Fruit fly (Drosophila melanogaster) whole organism, embryonic: Measurements from ENCODE around the gene Cubn.

Source experiments
- Bgb ChIP-seq: fragments of 200-800 bp; sonication (Bioruptor generic); IDR thresholded peaks from 2 replicates; pipeline ENCODE4 v1.3.6; 2022; ENCODE audit warnings: missing biosample characterization, missing genetic modification characterization; ENCODE audit not compliant: partially characterized antibody
- CG10267 ChIP-seq: fragments of 200-800 bp; sonication (Bioruptor generic); optimal IDR thresholded peaks from 2 replicates; lab custom pipeline; 2018; ENCODE audit warnings: missing biosample characterization, mild to moderate bottlenecking, missing genetic modification characterization, moderate library complexity
- CG11093 ChIP-seq: fragments of 200-800 bp; sonication (Bioruptor generic); IDR thresholded peaks from 3 replicates; pipeline ENCODE4 v1.3.6; 2022; ENCODE audit warnings: missing biosample characterization, missing genetic modification characterization
- CG12659 ChIP-seq: fragments of 200-800 bp; sonication (Bioruptor generic); optimal IDR thresholded peaks from 3 replicates; lab custom pipeline; 2017; ENCODE audit warnings: mild to moderate bottlenecking, missing biosample characterization, missing genetic modification reagents, missing genetic modification characterization
- CG13287 ChIP-seq: fragments of 200-800 bp; sonication (Bioruptor generic); IDR thresholded peaks from 2 replicates; pipeline ENCODE4 v1.3.6; 2022; ENCODE audit warnings: missing biosample characterization, missing genetic modification characterization; ENCODE audit not compliant: partially characterized antibody
- CG17186 ChIP-seq: fragments of 200-800 bp; sonication (Bioruptor generic); optimal IDR thresholded peaks from 3 replicates; lab custom pipeline; 2017; ENCODE audit warnings: missing biosample characterization, missing genetic modification reagents, missing genetic modification characterization
- CG2116 ChIP-seq: fragments of 200-800 bp; sonication (Bioruptor generic); optimal IDR thresholded peaks from 3 replicates; lab custom pipeline; 2018; ENCODE audit warnings: missing biosample characterization, mild to moderate bottlenecking, missing genetic modification characterization
- CG2875 ChIP-seq: fragments of 200-800 bp; sonication (Bioruptor generic); optimal IDR thresholded peaks from 2 replicates; lab custom pipeline; 2017; ENCODE audit warnings: missing biosample characterization, mild to moderate bottlenecking, missing genetic modification characterization, missing genetic modification reagents
- CG3995 ChIP-seq: fragments of 200-800 bp; sonication (Bioruptor generic); optimal IDR thresholded peaks from 3 replicates; lab custom pipeline; 2016; ENCODE audit warnings: missing biosample characterization, missing genetic modification characterization
- CG42726 ChIP-seq: fragments of 200-800 bp; sonication (Bioruptor generic); IDR thresholded peaks from 2 replicates; pipeline ENCODE4 v1.3.6; 2022; ENCODE audit warnings: missing biosample characterization, missing genetic modification characterization; ENCODE audit not compliant: partially characterized antibody
- CG6254 ChIP-seq: fragments of 200-800 bp; sonication (Bioruptor generic); optimal IDR thresholded peaks from 3 replicates; lab custom pipeline; 2017; ENCODE audit warnings: mild to moderate bottlenecking, missing biosample characterization, missing genetic modification reagents, missing genetic modification characterization
- CG7839 ChIP-seq: fragments of 200-800 bp; sonication (Bioruptor generic); optimal IDR thresholded peaks from 3 replicates; lab custom pipeline; 2018; ENCODE audit warnings: missing biosample characterization, mild to moderate bottlenecking, missing genetic modification characterization, moderate library complexity
- Doc3 ChIP-seq: fragments of 200-800 bp; sonication (Bioruptor generic); IDR thresholded peaks from 3 replicates; pipeline ENCODE4 v1.3.6; 2022; ENCODE audit warnings: missing biosample characterization, missing genetic modification characterization; ENCODE audit not compliant: partially characterized antibody
- E2f2 ChIP-seq: fragments of 200-800 bp; sonication (Bioruptor generic); IDR thresholded peaks from 2 replicates; pipeline ENCODE4 v1.3.6; 2022; ENCODE audit warnings: missing biosample characterization, missing genetic modification characterization
- Ets97D ChIP-seq: fragments of 200-800 bp; sonication (Bioruptor generic); optimal IDR thresholded peaks from 3 replicates; lab custom pipeline; 2016; ENCODE audit warnings: missing biosample characterization, missing genetic modification characterization
- Fer3 ChIP-seq: fragments of 200-800 bp; sonication (Bioruptor generic); optimal IDR thresholded peaks from 2 replicates; lab custom pipeline; 2018; ENCODE audit warnings: missing biosample characterization, mild to moderate bottlenecking, missing genetic modification characterization, moderate library complexity
- HLH3B ChIP-seq: fragments of 200-800 bp; sonication (Bioruptor generic); IDR thresholded peaks from 2 replicates; pipeline ENCODE4 v1.3.6; 2022; ENCODE audit warnings: missing biosample characterization, missing genetic modification characterization
- HLH4C ChIP-seq: fragments of 200-800 bp; sonication (Bioruptor generic); IDR thresholded peaks from 3 replicates; pipeline ENCODE4 v1.3.6; 2022; ENCODE audit warnings: missing biosample characterization, missing genetic modification characterization; ENCODE audit not compliant: partially characterized antibody
- HLHmδ ChIP-seq: fragments of 200-800 bp; sonication (Bioruptor generic); optimal IDR thresholded peaks from 2 replicates; lab custom pipeline; 2018; ENCODE audit warnings: missing biosample characterization, mild to moderate bottlenecking, missing genetic modification characterization, moderate library complexity
- HmgZ ChIP-seq: fragments of 200-800 bp; sonication (Bioruptor generic); optimal IDR thresholded peaks from 2 replicates; lab custom pipeline; 2018; ENCODE audit warnings: missing biosample characterization, mild to moderate bottlenecking, missing genetic modification characterization
- Med ChIP-seq: fragments of 200-800 bp; sonication (Bioruptor generic); peaks from one replicate; lab custom pipeline; 2016; ENCODE audit warnings: missing biosample characterization, missing genetic modification characterization, mild to moderate bottlenecking, inconsistent platforms, moderate library complexity
- Rfx ChIP-seq: fragments of 200-800 bp; sonication (Bioruptor generic); IDR thresholded peaks from 2 replicates; pipeline ENCODE4 v1.3.6; 2022; ENCODE audit warnings: missing biosample characterization, missing genetic modification characterization
- Scr ChIP-seq: fragments of 200-800 bp; sonication (Bioruptor generic); IDR thresholded peaks from 2 replicates; pipeline ENCODE4 v1.3.6; 2022; ENCODE audit warnings: missing biosample characterization, missing genetic modification characterization; ENCODE audit not compliant: partially characterized antibody
- Tbp ChIP-seq: fragments of >200 bp; optimal IDR thresholded peaks from 2 replicates; lab custom pipeline; 2018; ENCODE audit warnings: missing biosample characterization, missing genetic modification characterization
- ato ChIP-seq: fragments of 200-800 bp; sonication (Bioruptor generic); IDR thresholded peaks from 2 replicates; pipeline ENCODE4 v1.3.6; 2022; ENCODE audit warnings: missing biosample characterization, missing genetic modification characterization; ENCODE audit not compliant: partially characterized antibody
- bab2 ChIP-seq: fragments of 200-800 bp; sonication (Bioruptor generic); optimal IDR thresholded peaks from 2 replicates; lab custom pipeline; 2016; ENCODE audit warnings: missing biosample characterization, missing genetic modification characterization
- bbx ChIP-seq: fragments of 200-800 bp; sonication (Bioruptor generic); IDR thresholded peaks from 2 replicates; pipeline ENCODE4 v1.3.6; 2022; ENCODE audit warnings: missing biosample characterization, missing genetic modification characterization; ENCODE audit not compliant: partially characterized antibody
- chif ChIP-seq, 2 experiments: fragments of 200-800 bp; sonication (Bioruptor generic); optimal IDR thresholded peaks; 3 replicates each; lab custom pipeline; 2016; ENCODE audit warnings: missing biosample characterization in 2 of 2, missing genetic modification characterization in 2 of 2
- chinmo ChIP-seq: fragments of 200-800 bp; sonication (Bioruptor generic); IDR thresholded peaks from 4 replicates; pipeline ENCODE4 v1.3.6; 2022; ENCODE audit warnings: missing biosample characterization, missing genetic modification characterization; ENCODE audit not compliant: partially characterized antibody
- ftz-f1 ChIP-seq: fragments of 200-800 bp; sonication (Bioruptor generic); optimal IDR thresholded peaks from 2 replicates; lab custom pipeline; 2016; ENCODE audit warnings: missing biosample characterization, missing genetic modification characterization
- hb ChIP-seq: fragments of 200-800 bp; sonication (Bioruptor generic); IDR thresholded peaks from 3 replicates; pipeline ENCODE4 v1.3.6; 2022; ENCODE audit warnings: missing biosample characterization, missing genetic modification characterization; ENCODE audit not compliant: partially characterized antibody
- insv ChIP-seq, 2 experiments: fragments of 200-800 bp; sonication (Bioruptor generic); optimal IDR thresholded peaks; 3 replicates each; lab custom pipeline; 2016 to 2018; ENCODE audit warnings: missing biosample characterization in 2 of 2, missing genetic modification characterization in 2 of 2
- kay ChIP-seq: fragments of 200-800 bp; sonication (Bioruptor generic); optimal IDR thresholded peaks from 2 replicates; lab custom pipeline; 2016; ENCODE audit warnings: missing biosample characterization, missing genetic modification characterization
- knrl ChIP-seq: fragments of 200-800 bp; sonication (Bioruptor generic); IDR thresholded peaks from 3 replicates; pipeline ENCODE4 v1.3.6; 2022; ENCODE audit warnings: missing biosample characterization, missing genetic modification characterization; ENCODE audit not compliant: partially characterized antibody
- lbe ChIP-seq: fragments of 200-800 bp; sonication (Bioruptor generic); optimal IDR thresholded peaks from 2 replicates; lab custom pipeline; 2016; ENCODE audit warnings: missing biosample characterization, mild to moderate bottlenecking, missing genetic modification characterization
- pzg ChIP-seq: fragments of 200-800 bp; sonication (Bioruptor generic); optimal IDR thresholded peaks from 3 replicates; lab custom pipeline; 2018; ENCODE audit warnings: missing biosample characterization, mild to moderate bottlenecking, missing genetic modification characterization, moderate library complexity
- stwl ChIP-seq: fragments of 200-800 bp; sonication (Bioruptor generic); optimal IDR thresholded peaks from 3 replicates; lab custom pipeline; 2018; ENCODE audit warnings: missing biosample characterization, mild to moderate bottlenecking, missing genetic modification characterization, moderate library complexity
- tio ChIP-seq: fragments of 200-800 bp; sonication (Bioruptor generic); optimal IDR thresholded peaks from 2 replicates; lab custom pipeline; 2017; ENCODE audit warnings: missing biosample characterization, missing genetic modification characterization, inconsistent platforms
- tna ChIP-seq: fragments of 200-800 bp; sonication (Bioruptor generic); IDR thresholded peaks from 2 replicates; pipeline ENCODE4 v1.3.6; 2022; ENCODE audit warnings: missing biosample characterization, missing genetic modification characterization; ENCODE audit not compliant: partially characterized antibody
- zen ChIP-seq: fragments of 200-800 bp; sonication (Bioruptor generic); optimal IDR thresholded peaks from 3 replicates; lab custom pipeline; 2018; ENCODE audit warnings: missing biosample characterization, mild to moderate bottlenecking, missing genetic modification characterization, moderate library complexity

Cubn gene

dm6 chrX:9605783-9606182 is 34.7 kb upstream of the Cubn start, which contains the start of gene Lst8 (continued):
- TF ChIP-seq CG2116 (GFP tag; lab: Kevin White, UChicago) (peak; percentile 26), Tbp (GFP tag; lab: Kevin White, UChicago) (no peak), knrl (GFP tag; lab: Robert Waterston, UW) (peak; percentile 38; the same call in 1 of the 3 replicates), HLH3B (GFP tag; lab: Robert Waterston, UW) (no peak), ftz-f1 (GFP tag; lab: Kevin White, UChicago) (no peak), CG3995 (GFP tag; lab: Kevin White, UChicago) (peak; percentile 26), CG13287 (peak; percentile 82), CG10267 (tag; lab: Kevin White, UChicago) (peak; percentile 89), HLHmδ (GFP tag; lab: Kevin White, UChicago) (no peak), ato (GFP tag; lab: Robert Waterston, UW) (peak; percentile 51; the same call in 1 of the 2 replicates), lbe (GFP tag; lab: Kevin White, UChicago) (peak; percentile 8), chif (GFP tag; optimal IDR thresholded peaks at IDR 0.05; lab: Kevin White, UChicago) (no peak), Ets97D (GFP tag; lab: Kevin White, UChicago) (peak; percentile 32), Med (GFP tag; lab: Kevin White, UChicago) (peak; percentile 50), insv (GFP tag; optimal IDR thresholded peaks at IDR 0.05; lab: Kevin White, UChicago) (peak; percentile 60 to 92), pzg (GFP tag; lab: Kevin White, UChicago) (peak; percentile 45), E2f2 (GFP tag; lab: Robert Waterston, UW) (peak; percentile 86), Fer3 (tag; lab: Kevin White, UChicago) (no peak), stwl (tag; lab: Kevin White, UChicago) (peak; percentile 69), hb (peak; percentile 38; the same call in 1 of the 3 replicates), Rfx (GFP tag; lab: Robert Waterston, UW) (peak; percentile 39; the same call in 1 of the 2 replicates), CG2875 (GFP tag; lab: Kevin White, UChicago) (no peak), CG17186 (GFP tag; lab: Kevin White, UChicago) (peak; percentile 18), Doc3 (GFP tag; lab: Robert Waterston, UW) (peak; percentile 54; the same call in 1 of the 3 replicates), zen (tag; lab: Kevin White, UChicago) (no peak), bab2 (GFP tag; lab: Kevin White, UChicago) (no peak), CG42726 (GFP tag; lab: Robert Waterston, UW) (0 out of 2 replicates have a peak, but pooled peaks have one; percentile 9), Scr (GFP tag; lab: Robert Waterston, UW) (peak; percentile 69), CG11093 (GFP tag; lab: Robert Waterston, UW) (no peak), CG6254 (GFP tag; lab: Kevin White, UChicago) (no peak), bbx (GFP tag; lab: Robert Waterston, UW) (peak; percentile 69), tna (GFP tag; lab: Robert Waterston, UW) (peak; percentile 72), Bgb (peak; percentile 65), HLH4C (GFP tag; lab: Robert Waterston, UW) (peak; percentile 75), HmgZ (tag; lab: Kevin White, UChicago) (peak; percentile 22), tio (GFP tag; lab: Kevin White, UChicago) (no peak), kay (GFP tag; lab: Kevin White, UChicago) (no peak), chinmo (GFP tag; lab: Robert Waterston, UW) (0 out of 4 replicates have a peak, but pooled peaks have one; percentile 47), CG12659 (peak; percentile 6), CG7839 (tag; lab: Kevin White, UChicago) (no peak)
